Worm (Caenorhabditis elegans): Measurements from ENCODE around the gene F08F1.9.

The F08F1.9 gene

DNA sequence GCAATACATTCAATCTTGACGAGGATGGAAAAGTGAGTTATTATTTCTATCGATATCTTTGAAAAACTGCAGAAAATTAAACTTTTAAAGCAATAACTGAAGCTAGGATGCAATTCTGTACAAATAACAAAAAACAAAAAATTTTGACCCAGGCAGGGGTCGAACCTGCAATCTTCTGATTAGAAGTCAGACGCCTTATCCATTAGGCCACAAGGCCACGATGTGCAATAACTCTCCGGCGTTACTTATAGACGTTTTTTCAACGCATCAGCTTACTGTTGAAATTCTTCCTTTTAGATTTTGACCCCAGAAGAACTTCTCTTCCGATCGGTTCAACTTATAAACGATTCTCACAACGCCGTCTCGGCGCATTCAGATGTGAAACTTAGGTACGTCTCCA, 29.0 kb downstream of the F08F1.9 start:
- no peak for TF ChIP-seq mep-1 (tag; optimal IDR thresholded peaks at IDR 0.05)
- no peak for TF ChIP-seq ceh-90 (tag; optimal IDR thresholded peaks at IDR 0.05)
- no peak for TF ChIP-seq elt-2 (tag; optimal IDR thresholded peaks at IDR 0.05)
- 0 out of 2 replicates have a peak, but pooled peaks have one; percentile 17 for TF ChIP-seq ceh-88 (GFP tag; IDR thresholded peaks at IDR 0.05)
- TF ChIP-seq swsn-7 (tag; optimal IDR thresholded peaks at IDR 0.05), result no peak
- TF ChIP-seq unc-30 (tag; optimal IDR thresholded peaks at IDR 0.05), result no peak
- peak; percentile 27; the same call in 1 of the 2 replicates for TF ChIP-seq nhr-19 (GFP tag; conservative IDR thresholded peaks at IDR 0.05)
- peak in 1 of 2 experiments; percentile 46 for TF ChIP-seq lin-35 (GFP tag; optimal IDR thresholded peaks at IDR 0.05)
- TF ChIP-seq snu-23 (GFP tag; optimal IDR thresholded peaks at IDR 0.05), result peak; percentile 46
- no peak for TF ChIP-seq mef-2 (tag; optimal IDR thresholded peaks at IDR 0.05)
- TF ChIP-seq aly-2 (tag; optimal IDR thresholded peaks at IDR 0.05), result no peak
- no peak for TF ChIP-seq efl-1 (optimal IDR thresholded peaks at IDR 0.05)
- peak in 1 of 2 experiments; percentile 87 for TF ChIP-seq efl-1 (GFP tag; optimal IDR thresholded peaks at IDR 0.05 in 1 of 2)
- peak; percentile 36 for TF ChIP-seq nhr-71 (tag; optimal IDR thresholded peaks at IDR 0.05)
- no peak for TF ChIP-seq tbx-2 (tag; optimal IDR thresholded peaks at IDR 0.05)
- no peak for TF ChIP-seq ztf-11 (tag; optimal IDR thresholded peaks at IDR 0.05)
- TF ChIP-seq nhr-47 (tag; optimal IDR thresholded peaks at IDR 0.05), result peak; percentile 7
- no peak for TF ChIP-seq pag-3 (tag; optimal IDR thresholded peaks at IDR 0.05; ENCODE audit: borderline replicate concordance, insufficient read depth)
- TF ChIP-seq lin-14 (GFP tag; optimal IDR thresholded peaks at IDR 0.05), result peak; percentile 1
- TF ChIP-seq rnt-1 (tag; optimal IDR thresholded peaks at IDR 0.05), result peak; percentile 29
- peak; percentile 22 for TF ChIP-seq nhr-20 (tag; optimal IDR thresholded peaks at IDR 0.05)
- TF ChIP-seq skn-1 (tag; optimal IDR thresholded peaks at IDR 0.05), result no peak
- TF ChIP-seq aha-1 (tag; optimal IDR thresholded peaks at IDR 0.05), result no peak

DNA sequence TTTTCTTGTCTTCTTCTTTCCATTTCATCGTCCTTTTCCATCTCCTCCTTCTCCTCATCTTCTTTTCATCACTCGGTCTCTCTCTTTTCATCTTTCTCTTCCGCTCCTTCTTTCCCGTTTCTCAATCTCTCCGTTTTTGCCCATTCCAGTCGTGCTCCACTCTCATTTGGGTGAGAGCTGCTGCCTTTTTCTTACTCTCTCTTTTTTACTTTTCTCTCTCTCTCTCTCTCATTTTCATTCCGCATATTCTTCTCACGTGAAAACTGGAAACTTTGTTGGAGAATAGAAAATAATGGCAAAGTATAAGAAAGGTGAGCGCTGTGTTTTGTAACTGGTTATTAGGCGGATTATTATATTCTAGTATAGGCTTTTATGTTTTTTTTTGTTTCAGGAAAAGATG, 32.3 kb downstream of the F08F1.9 start, which contains the start of gene tbc-18:
tbc-18 (plus strand) TSS at position 246 of the 400 bp plus-strand sequence.
- TF ChIP-seq isw-1 (GFP tag; IDR thresholded peaks at IDR 0.05), result peak; percentile 18; the same call in 1 of the 2 replicates
- TF ChIP-seq swsn-7 (tag; optimal IDR thresholded peaks at IDR 0.05), result peak; percentile 45
- peak in 1 of 3 experiments; percentile 64 for TF ChIP-seq ceh-82 (tag; optimal IDR thresholded peaks at IDR 0.05)
- TF ChIP-seq unc-86 (tag; optimal IDR thresholded peaks at IDR 0.05), result peak; percentile 54
- TF ChIP-seq nhr-11 (tag; optimal IDR thresholded peaks at IDR 0.05), result no peak
- TF ChIP-seq nhr-71 (tag; optimal IDR thresholded peaks at IDR 0.05), result peak; percentile 66
- TF ChIP-seq egl-27 (tag; optimal IDR thresholded peaks at IDR 0.05), result no peak
- peak in 1 of 3 experiments; percentile 7 for TF ChIP-seq dpl-1 (GFP tag; optimal IDR thresholded peaks at IDR 0.05)
- TF ChIP-seq nhr-20 (tag; optimal IDR thresholded peaks at IDR 0.05), result peak; percentile 20
- no peak for TF ChIP-seq irx-1 (tag; optimal IDR thresholded peaks at IDR 0.05)
- TF ChIP-seq efl-1 (optimal IDR thresholded peaks at IDR 0.05), result peak; percentile 6 to 46
- TF ChIP-seq efl-1 (GFP tag; optimal IDR thresholded peaks at IDR 0.05 in 1 of 2), result no peak
- peak in 1 of 2 experiments; percentile 10 for TF ChIP-seq lin-35 (GFP tag; optimal IDR thresholded peaks at IDR 0.05)
- TF ChIP-seq fkh-10 (GFP tag; optimal IDR thresholded peaks at IDR 0.05), result peak; percentile 54
- peak; percentile 62 for TF ChIP-seq dsc-1 (tag; optimal IDR thresholded peaks at IDR 0.05)
- TF ChIP-seq snu-23 (GFP tag; optimal IDR thresholded peaks at IDR 0.05), result peak; percentile 47
- peak; percentile 9 for TF ChIP-seq mep-1 (tag; optimal IDR thresholded peaks at IDR 0.05)
- TF ChIP-seq pax-3 (tag; optimal IDR thresholded peaks at IDR 0.05), result peak; percentile 55
- TF ChIP-seq lin-14 (GFP tag; optimal IDR thresholded peaks at IDR 0.05), result peak; percentile 91
- no peak for TF ChIP-seq aly-2 (tag; optimal IDR thresholded peaks at IDR 0.05)
- TF ChIP-seq alr-1 (tag; optimal IDR thresholded peaks at IDR 0.05; ENCODE audit: borderline replicate concordance), result no peak
- peak; percentile 32 for TF ChIP-seq xbp-1 (tag; optimal IDR thresholded peaks at IDR 0.05)
- TF ChIP-seq egl-13 (tag; optimal IDR thresholded peaks at IDR 0.05), result peak; percentile 40
- peak; percentile 87 for TF ChIP-seq fkh-8 (tag; optimal IDR thresholded peaks at IDR 0.05)
- no peak for TF ChIP-seq ceh-63 (GFP tag; optimal IDR thresholded peaks at IDR 0.05)
- peak in 1 of 2 experiments; percentile 46 for TF ChIP-seq lsy-2 (tag; optimal IDR thresholded peaks at IDR 0.05)
- TF ChIP-seq nhr-47 (tag; optimal IDR thresholded peaks at IDR 0.05), result peak; percentile 57
- TF ChIP-seq mef-2 (tag; optimal IDR thresholded peaks at IDR 0.05), result no peak
